Fruit fly (Drosophila melanogaster): ENCODE measurements around the gene ogre.

ogre gene

DNA sequence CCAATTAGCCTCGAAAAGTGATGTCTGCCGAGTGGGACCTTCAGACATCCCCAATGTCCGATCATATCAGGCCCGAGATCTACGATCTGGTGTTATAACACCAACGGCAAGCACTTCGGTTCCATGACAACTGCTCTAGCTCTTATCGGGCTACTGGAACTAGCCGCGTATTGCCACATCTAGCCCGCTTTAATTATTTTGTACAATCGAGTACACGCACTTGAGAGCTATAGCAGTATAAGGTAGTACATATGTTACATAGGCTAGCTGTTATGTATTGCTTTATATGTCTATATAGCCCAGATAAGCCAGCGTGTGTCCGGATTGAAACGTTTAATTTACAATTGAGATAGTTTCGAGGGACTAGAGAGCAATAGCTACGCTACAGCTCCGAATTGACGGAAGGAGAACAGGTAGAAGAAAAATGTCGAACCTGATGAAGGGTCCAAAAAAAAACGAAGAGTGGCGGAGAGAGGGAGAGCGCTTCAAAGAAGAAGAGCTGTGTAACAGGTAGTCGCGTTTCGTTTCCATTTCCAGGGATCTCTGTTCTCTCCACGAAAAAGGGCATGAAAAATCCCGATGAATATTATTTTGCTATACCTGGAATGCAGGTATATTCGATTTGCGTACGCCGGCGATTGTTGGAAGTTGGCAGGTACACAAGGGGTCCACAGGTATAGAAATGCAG, 6.0 kb upstream of the ogre start (continued):
- TF ChIP-seq exex (tag; optimal IDR thresholded peaks at IDR 0.05) = peak; percentile 97
- no peak for TF ChIP-seq CG13287 (GFP tag; IDR thresholded peaks at IDR 0.05; ENCODE audit: partially characterized antibody)
- no peak for TF ChIP-seq CG10366 (GFP tag; IDR thresholded peaks at IDR 0.05)
- no peak for TF ChIP-seq croc (GFP tag; conservative IDR thresholded peaks at IDR 0.05)
- no peak for TF ChIP-seq wdn (GFP tag; IDR thresholded peaks at IDR 0.05)
- no peak for TF ChIP-seq Nf-YC (tag; optimal IDR thresholded peaks at IDR 0.05)
- no peak for TF ChIP-seq H15 (GFP tag; IDR thresholded peaks at IDR 0.05)
- peak; percentile 40; the same call in 2 of the 3 replicates for TF ChIP-seq vnd (GFP tag; IDR thresholded peaks at IDR 0.05; ENCODE audit: partially characterized antibody)
- TF ChIP-seq Atf-2 (GFP tag; optimal IDR thresholded peaks at IDR 0.05) = no peak
- TF ChIP-seq nerfin-2 (GFP tag; IDR thresholded peaks at IDR 0.05; ENCODE audit: partially characterized antibody) = no peak
- no peak for TF ChIP-seq CG10431 (GFP tag; optimal IDR thresholded peaks at IDR 0.05)
- no peak for TF ChIP-seq cato (GFP tag; optimal IDR thresholded peaks at IDR 0.05; ENCODE audit: borderline replicate concordance)
- no peak for TF ChIP-seq maf-S (GFP tag; optimal IDR thresholded peaks at IDR 0.05)
- TF ChIP-seq dmrt99B (tag; optimal IDR thresholded peaks at IDR 0.05) = no peak
- TF ChIP-seq repo (GFP tag; optimal IDR thresholded peaks at IDR 0.05) = no peak
- TF ChIP-seq disco-r (GFP tag; optimal IDR thresholded peaks at IDR 0.05) = no peak
- TF ChIP-seq CG4730 (GFP tag; IDR thresholded peaks at IDR 0.05) = no peak
- peak; percentile 99 for TF ChIP-seq grn (GFP tag; optimal IDR thresholded peaks at IDR 0.05)
- no peak for TF ChIP-seq CG13624 (GFP tag; optimal IDR thresholded peaks at IDR 0.05)
- no peak for TF ChIP-seq CG10321 (GFP tag; IDR thresholded peaks at IDR 0.05)
- TF ChIP-seq Spps (tag; optimal IDR thresholded peaks at IDR 0.05) = no peak
- TF ChIP-seq slbo (GFP tag; IDR thresholded peaks at IDR 0.05) = no peak
- no peak for TF ChIP-seq Fer3 (tag; optimal IDR thresholded peaks at IDR 0.05)
- TF ChIP-seq CG10543 (GFP tag; optimal IDR thresholded peaks at IDR 0.05) = peak; percentile 44
- peak; percentile 81 for TF ChIP-seq CG13894 (tag; optimal IDR thresholded peaks at IDR 0.05)
- no peak for TF ChIP-seq CG8924 (tag; optimal IDR thresholded peaks at IDR 0.05)
- no peak for TF ChIP-seq CG8765 (GFP tag; IDR thresholded peaks at IDR 0.05)
- TF ChIP-seq CG5180 (GFP tag; optimal IDR thresholded peaks at IDR 0.05) = no peak
- TF ChIP-seq CG14860 (GFP tag; IDR thresholded peaks at IDR 0.05; ENCODE audit: partially characterized antibody) = no peak
- TF ChIP-seq NK7.1 (GFP tag; optimal IDR thresholded peaks at IDR 0.05) = no peak
- no peak for TF ChIP-seq Dip2 (GFP tag; IDR thresholded peaks at IDR 0.05)
- no peak for TF ChIP-seq CG12219 (GFP tag; optimal IDR thresholded peaks at IDR 0.05)
- no peak for TF ChIP-seq rib (GFP tag; IDR thresholded peaks at IDR 0.05)
- no peak for TF ChIP-seq CG2889 (GFP tag; IDR thresholded peaks at IDR 0.05)
- 0 out of 3 replicates have a peak, but pooled peaks have one; percentile 19 for TF ChIP-seq CG2199 (GFP tag; IDR thresholded peaks at IDR 0.05)
- no peak for TF ChIP-seq CG7963 (GFP tag; IDR thresholded peaks at IDR 0.05; ENCODE audit: partially characterized antibody)
- TF ChIP-seq prd (optimal IDR thresholded peaks at IDR 0.05) = no peak
- no peak for TF ChIP-seq prd (GFP tag; IDR thresholded peaks at IDR 0.05)
- no peak for TF ChIP-seq CG17612 (GFP tag; IDR thresholded peaks at IDR 0.05)
- TF ChIP-seq gcm2 (GFP tag; optimal IDR thresholded peaks at IDR 0.05) = no peak
- peak; percentile 4 for TF ChIP-seq CG8290 (GFP tag; optimal IDR thresholded peaks at IDR 0.05)
- peak in 1 of 2 experiments; percentile 44 for TF ChIP-seq CG8290 (tag; optimal IDR thresholded peaks at IDR 0.05)
- TF ChIP-seq mirr (GFP tag; optimal IDR thresholded peaks at IDR 0.05) = peak; percentile 96
- no peak for TF ChIP-seq CG13123 (GFP tag; optimal IDR thresholded peaks at IDR 0.05)
- no peak for TF ChIP-seq dati (GFP tag; IDR thresholded peaks at IDR 0.05)
- TF ChIP-seq tna (GFP tag; IDR thresholded peaks at IDR 0.05; ENCODE audit: partially characterized antibody) = no peak
- TF ChIP-seq wek (GFP tag; optimal IDR thresholded peaks at IDR 0.05) = no peak
- TF ChIP-seq lab (GFP tag; optimal IDR thresholded peaks at IDR 0.05) = no peak
- no peak for TF ChIP-seq CG18599 (GFP tag; optimal IDR thresholded peaks at IDR 0.05)
- TF ChIP-seq Antp (GFP tag; optimal IDR thresholded peaks at IDR 0.05) = no peak
- no peak for TF ChIP-seq H2.0 (GFP tag; IDR thresholded peaks at IDR 0.05)

Data from whole organism, embryonic.